Worm (Caenorhabditis elegans): Measurements from ENCODE around the gene T25D1.1.

Gene T25D1.1

ce11 chrX:16555726-16556125 is 36.1 kb downstream of the T25D1.1 start:
- no peak for TF ChIP-seq unc-62 (GFP tag; optimal IDR thresholded peaks at IDR 0.05)

ce11 chrX:16558117-16558516 is 38.5 kb downstream of the T25D1.1 start, which contains the start of gene K08B5.1:
Gene K08B5.1 (plus strand): TSS chrX:16558434.
- no peak for TF ChIP-seq unc-62 (GFP tag; optimal IDR thresholded peaks at IDR 0.05)

ce11 chrX:16558776-16559175 is 39.2 kb downstream of the T25D1.1 start:
- TF ChIP-seq unc-62 (GFP tag; optimal IDR thresholded peaks at IDR 0.05) = no peak

- no peak for TF ChIP-seq unc-62 (GFP tag; optimal IDR thresholded peaks at IDR 0.05)
These were observed 39.8 kb downstream of the T25D1.1 start for ce11 chrX:16559387-16559786.

ce11 chrX:16560895-16561294 is 41.3 kb downstream of the T25D1.1 start:
- TF ChIP-seq unc-62 (GFP tag; optimal IDR thresholded peaks at IDR 0.05) = no peak

- TF ChIP-seq unc-62 (GFP tag; optimal IDR thresholded peaks at IDR 0.05) = no peak
These were observed 45.1 kb downstream of the T25D1.1 start for ce11 chrX:16564515-16565285.

- TF ChIP-seq unc-62 (GFP tag; optimal IDR thresholded peaks at IDR 0.05) = no peak
These were observed 46.2 kb downstream of the T25D1.1 start for ce11 chrX:16565781-16566180.

ce11 chrX:16566358-16566757 is 46.7 kb downstream of the T25D1.1 start:
- no peak for TF ChIP-seq unc-62 (GFP tag; optimal IDR thresholded peaks at IDR 0.05)

ce11 chrX:16571877-16572276 is 52.3 kb downstream of the T25D1.1 start:
- no peak for TF ChIP-seq unc-62 (GFP tag; optimal IDR thresholded peaks at IDR 0.05)

All from whole organism, dauer.